Fruit fly (Drosophila melanogaster) whole organism, pupa: ENCODE data around the gene CG14196.

Experiments used
- CG10348 ChIP-seq: fragments of 200-800 bp; sonication (Bioruptor generic); IDR thresholded peaks from 2 replicates; pipeline ENCODE4 v1.3.6; 2022; ENCODE audit warnings: missing biosample characterization, missing genetic modification characterization
- CG12605 ChIP-seq: fragments of 200-800 bp; sonication (Bioruptor generic); IDR thresholded peaks from 2 replicates; pipeline ENCODE4 v1.3.6; 2022; ENCODE audit warnings: missing biosample characterization, missing genetic modification characterization
- CG13204 ChIP-seq: fragments of 200-800 bp; sonication (Bioruptor generic); optimal IDR thresholded peaks from 2 replicates; lab custom pipeline; 2018; ENCODE audit warnings: missing biosample characterization, mild to moderate bottlenecking, missing genetic modification characterization, moderate library complexity
- CG14655 ChIP-seq: fragments of 200-800 bp; sonication (Bioruptor generic); optimal IDR thresholded peaks from 3 replicates; lab custom pipeline; 2017; ENCODE audit warnings: mild to moderate bottlenecking, missing biosample characterization, missing genetic modification reagents, missing genetic modification characterization
- CG15710 ChIP-seq: fragments of 200-800 bp; sonication (Bioruptor generic); optimal IDR thresholded peaks from 2 replicates; lab custom pipeline; 2018; ENCODE audit warnings: missing biosample characterization, mild to moderate bottlenecking, missing genetic modification characterization, moderate library complexity
- CG17806 ChIP-seq: fragments of 200-800 bp; sonication (Bioruptor generic); optimal IDR thresholded peaks from 2 replicates; lab custom pipeline; 2018; ENCODE audit warnings: missing biosample characterization, mild to moderate bottlenecking, missing genetic modification characterization, moderate library complexity
- CG32121 ChIP-seq: fragments of 200-800 bp; sonication (Bioruptor generic); IDR thresholded peaks from 2 replicates; pipeline ENCODE4 v1.3.6; 2022; ENCODE audit warnings: missing biosample characterization, missing genetic modification characterization
- CG34367 ChIP-seq: fragments of 200-800 bp; sonication (Bioruptor generic); optimal IDR thresholded peaks from 2 replicates; lab custom pipeline; 2018; ENCODE audit warnings: missing biosample characterization, mild to moderate bottlenecking, missing genetic modification characterization
- CG4496 ChIP-seq: fragments of 200-800 bp; sonication (Bioruptor generic); IDR thresholded peaks from 3 replicates; pipeline ENCODE4 v1.3.6; 2022; ENCODE audit warnings: missing biosample characterization, missing genetic modification characterization
- CG8159 ChIP-seq: fragments of 200-800 bp; sonication (Bioruptor generic); optimal IDR thresholded peaks from 3 replicates; lab custom pipeline; 2018; ENCODE audit warnings: missing biosample characterization, mild to moderate bottlenecking, missing genetic modification characterization, moderate library complexity
- CG8301 ChIP-seq: fragments of 200-800 bp; sonication (Bioruptor generic); optimal IDR thresholded peaks from 2 replicates; lab custom pipeline; 2018; ENCODE audit warnings: missing biosample characterization, mild to moderate bottlenecking, missing genetic modification characterization
- CG9948 ChIP-seq: fragments of 200-800 bp; sonication (Bioruptor generic); optimal IDR thresholded peaks from 2 replicates; lab custom pipeline; 2018; ENCODE audit warnings: missing biosample characterization, mild to moderate bottlenecking, missing genetic modification characterization, moderate library complexity
- D1 ChIP-seq: fragments of 200-800 bp; sonication (Bioruptor generic); optimal IDR thresholded peaks from 2 replicates; lab custom pipeline; 2018; ENCODE audit warnings: missing biosample characterization, mild to moderate bottlenecking, missing genetic modification characterization, moderate library complexity
- EcR ChIP-seq: fragments of 200-800 bp; sonication (Bioruptor generic); optimal IDR thresholded peaks from 3 replicates; lab custom pipeline; 2019; ENCODE audit warnings: missing biosample characterization, missing genetic modification characterization, mild to moderate bottlenecking, moderate library complexity, missing genetic modification reagents
- Ets98B ChIP-seq: fragments of 200-800 bp; sonication (Bioruptor generic); IDR thresholded peaks from 2 replicates; pipeline ENCODE4 v1.3.6; 2022; ENCODE audit warnings: missing biosample characterization, missing genetic modification characterization
- Pif1A ChIP-seq: fragments of 200-800 bp; sonication (Bioruptor generic); optimal IDR thresholded peaks from 3 replicates; lab custom pipeline; 2016; ENCODE audit warnings: missing biosample characterization, missing genetic modification characterization
- Pif1B ChIP-seq: fragments of 200-800 bp; sonication (Bioruptor generic); optimal IDR thresholded peaks from 3 replicates; lab custom pipeline; 2016; ENCODE audit warnings: missing biosample characterization, missing genetic modification characterization
- Snoo ChIP-seq: fragments of 200-800 bp; sonication (Bioruptor generic); optimal IDR thresholded peaks from 3 replicates; lab custom pipeline; 2017; ENCODE audit warnings: missing biosample characterization, mild to moderate bottlenecking, missing genetic modification characterization, inconsistent platforms
- fd96Ca ChIP-seq: fragments of 200-800 bp; sonication (Bioruptor generic); IDR thresholded peaks from 3 replicates; pipeline ENCODE4 v1.3.6; 2022; ENCODE audit warnings: missing biosample characterization, missing genetic modification characterization
- gl ChIP-seq: fragments of 200-800 bp; sonication (Bioruptor generic); optimal IDR thresholded peaks from 2 replicates; lab custom pipeline; 2018; ENCODE audit warnings: missing biosample characterization, mild to moderate bottlenecking, missing genetic modification characterization
- rn ChIP-seq: fragments of 200-800 bp; sonication (Bioruptor generic); IDR thresholded peaks from 2 replicates; pipeline ENCODE4 v1.3.6; 2022; ENCODE audit warnings: missing biosample characterization, missing genetic modification characterization

CG14196 gene

dm6 chrX:19268484-19269068, 26.9 kb upstream of the CG14196 start, which contains the start of gene CG8010:
TSS of gene CG8010 (minus strand) at chrX:19268896.
- TF ChIP-seq CG9948 (tag; lab: Kevin White, UChicago) (no peak), CG12605 (GFP tag; lab: Robert Waterston, UW) (no peak), CG17806 (no peak), Pif1A (GFP tag; lab: Kevin White, UChicago) (no peak), Ets98B (GFP tag; lab: Robert Waterston, UW) (peak; percentile 32; the same call in 1 of the 2 replicates), CG4496 (GFP tag; lab: Robert Waterston, UW) (peak; percentile 64; the same call in 2 of the 3 replicates), CG15710 (no peak), CG10348 (no peak), CG34367 (tag; lab: Kevin White, UChicago) (no peak), rn (GFP tag; lab: Robert Waterston, UW) (no peak), Pif1B (GFP tag; lab: Kevin White, UChicago) (no peak), CG14655 (GFP tag; lab: Kevin White, UChicago) (no peak), CG13204 (GFP tag; lab: Kevin White, UChicago) (no peak), CG32121 (GFP tag; lab: Robert Waterston, UW) (no peak)

dm6 chrX:19265802-19266479, 24.3 kb upstream of the CG14196 start:
- TF ChIP-seq CG13204 (GFP tag; lab: Kevin White, UChicago) (peak; percentile 50), EcR (GFP tag; lab: Kevin White, UChicago) (peak; percentile 61), Ets98B (GFP tag; lab: Robert Waterston, UW) (no peak)
- TF ChIP-seq, all 21 proteins: peak for 2

dm6 chrX:19264396-19264795, 22.8 kb upstream of the CG14196 start:
- TF ChIP-seq gl: no peak

dm6 chrX:19262553-19262952, 20.9 kb upstream of the CG14196 start:
- no peak for TF ChIP-seq CG34367 (tag; lab: Kevin White, UChicago)
- no peak for TF ChIP-seq EcR (GFP tag; lab: Kevin White, UChicago)
- TF ChIP-seq CG17806: peak; percentile 33
- TF ChIP-seq CG8301 (tag; lab: Kevin White, UChicago): peak; percentile 30
- no peak for TF ChIP-seq CG9948 (tag; lab: Kevin White, UChicago)
- TF ChIP-seq gl: no peak
- peak; percentile 33; the same call in 1 of the 2 replicates for TF ChIP-seq CG32121 (GFP tag; lab: Robert Waterston, UW)
- peak; percentile 42 for TF ChIP-seq Ets98B (GFP tag; lab: Robert Waterston, UW)

DNA sequence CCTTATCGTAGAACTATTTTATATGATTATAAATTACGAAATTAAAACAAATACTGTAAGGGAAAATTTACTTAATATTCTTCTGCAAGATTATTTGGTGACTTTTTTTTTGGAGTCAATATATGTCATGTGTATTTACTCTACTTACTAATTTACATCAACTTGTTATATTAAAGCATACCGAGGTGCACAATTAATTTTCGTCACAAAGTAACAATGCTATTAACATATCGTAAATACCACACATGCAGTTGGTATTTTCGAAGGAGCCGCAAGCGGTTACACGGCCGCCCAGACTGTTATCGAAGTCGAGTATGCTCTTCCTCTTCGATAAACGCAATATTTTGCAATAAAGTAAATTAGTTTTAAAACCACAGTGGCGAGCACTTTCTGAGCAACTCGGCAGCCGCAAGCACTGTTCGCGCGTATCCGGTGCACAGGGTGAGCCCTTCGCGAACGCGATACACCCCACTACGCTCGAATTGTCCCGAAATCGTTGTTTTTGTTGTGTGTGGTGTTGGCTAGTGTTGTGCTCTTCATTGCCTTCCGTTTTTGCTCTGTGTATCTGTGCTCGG, 20.0 kb upstream of the CG14196 start, which contains the start of gene Vav:
Gene Vav, plus strand, starts transcription at position 293 of the 575 bp plus-strand sequence.
- TF ChIP-seq EcR (GFP tag; lab: Kevin White, UChicago): peak; percentile 16
- TF ChIP-seq Pif1A (GFP tag; lab: Kevin White, UChicago): no peak
- 0 out of 2 replicates have a peak, but pooled peaks have one; percentile 22 for TF ChIP-seq Ets98B (GFP tag; lab: Robert Waterston, UW)
- no peak for TF ChIP-seq CG4496 (GFP tag; lab: Robert Waterston, UW)
- no peak for TF ChIP-seq fd96Ca (GFP tag; lab: Robert Waterston, UW)
- no peak for TF ChIP-seq rn (GFP tag; lab: Robert Waterston, UW)
- TF ChIP-seq D1 (tag; lab: Kevin White, UChicago): no peak
- 0 out of 2 replicates have a peak, but pooled peaks have one; percentile 32 for TF ChIP-seq CG32121 (GFP tag; lab: Robert Waterston, UW)
- no peak for TF ChIP-seq CG8301 (tag; lab: Kevin White, UChicago)
- TF ChIP-seq CG13204 (GFP tag; lab: Kevin White, UChicago): no peak
- TF ChIP-seq Snoo: no peak
- TF ChIP-seq gl: no peak
- TF ChIP-seq CG14655 (GFP tag; lab: Kevin White, UChicago): no peak

- TF ChIP-seq Pif1A (GFP tag; lab: Kevin White, UChicago): no peak
These were observed 19.4 kb upstream of the CG14196 start, which contains the start of gene rictor for dm6 chrX:19261071-19261470. TSS of gene rictor (minus strand) at chrX:19261240.

- TF ChIP-seq CG13204 (GFP tag; lab: Kevin White, UChicago): no peak
- no peak for TF ChIP-seq CG8159 (tag; lab: Kevin White, UChicago)
- no peak for TF ChIP-seq CG12605 (GFP tag; lab: Robert Waterston, UW)
- TF ChIP-seq Pif1B (GFP tag; lab: Kevin White, UChicago): no peak
- no peak for TF ChIP-seq CG15710
- no peak for TF ChIP-seq CG32121 (GFP tag; lab: Robert Waterston, UW)
These were observed 19.0 kb upstream of the CG14196 start for dm6 chrX:19260696-19260989.
